Worm (Caenorhabditis elegans) whole organism, L4 larva: Measurements from ENCODE around the gene C06G1.1.

Source experiments
- D1046.2 ChIP-seq: fragments of 200-800 bp; sonication (Bioruptor generic); IDR thresholded peaks from 2 replicates; pipeline ENCODE4 v1.3.6; 2022; ENCODE audit warnings: missing genetic modification characterization, missing compliant biosample characterization
- F10B5.3 ChIP-seq: sonication (generic microtip); optimal IDR thresholded peaks from 2 replicates; lab custom pipeline; 2016; ENCODE audit warnings: mild to moderate bottlenecking, missing genetic modification characterization, missing compliant biosample characterization
- F37D6.2 ChIP-seq: sonication (generic microtip); optimal IDR thresholded peaks from 2 replicates; lab custom pipeline; 2016; ENCODE audit warnings: mild to moderate bottlenecking, missing genetic modification characterization, missing compliant biosample characterization
- F49E8.2 ChIP-seq: sonication (generic microtip); optimal IDR thresholded peaks from 2 replicates; lab custom pipeline; 2016; ENCODE audit warnings: missing compliant biosample characterization, mild to moderate bottlenecking, missing genetic modification characterization, borderline replicate concordance
- T20F7.1 ChIP-seq: fragments of 200-800 bp; sonication (Bioruptor generic); optimal IDR thresholded peaks from 2 replicates; lab custom pipeline; 2018; ENCODE audit warnings: mild to moderate bottlenecking, missing genetic modification characterization, missing compliant biosample characterization
- ZK337.2 ChIP-seq: fragments of 200-800 bp; sonication (Bioruptor generic); IDR thresholded peaks from 2 replicates; pipeline ENCODE4 v1.3.6; 2022; ENCODE audit warnings: missing genetic modification reagents, missing genetic modification characterization, missing compliant biosample characterization
- ZK546.5 ChIP-seq, 2 experiments: sonication (generic microtip); optimal IDR thresholded peaks; 2 replicates each; lab custom pipeline; 2017; ENCODE audit warnings: missing biosample characterization in 2 of 2, missing genetic modification characterization in 2 of 2
- ceh-28 ChIP-seq: fragments of 150-350 bp; optimal IDR thresholded peaks from 2 replicates; lab custom pipeline; 2014; ENCODE audit warnings: missing biosample characterization, missing genetic modification reagents, missing genetic modification characterization
- ceh-32 ChIP-seq: sonication (generic microtip); optimal IDR thresholded peaks from 2 replicates; lab custom pipeline; 2016; ENCODE audit warnings: mild to moderate bottlenecking, missing genetic modification characterization, missing compliant biosample characterization; ENCODE audit not compliant: poor library complexity
- ceh-44 ChIP-seq: fragments of 200-800 bp; sonication (Bioruptor generic); IDR thresholded peaks from 2 replicates; pipeline ENCODE4 v1.3.6; 2022; ENCODE audit warnings: missing genetic modification reagents, missing genetic modification characterization, missing compliant biosample characterization
- ceh-62 ChIP-seq: sonication (generic microtip); optimal IDR thresholded peaks from 2 replicates; lab custom pipeline; 2017; ENCODE audit warnings: missing biosample characterization, missing genetic modification characterization
- daf-19 ChIP-seq: fragments of 200-800 bp; sonication (Bioruptor generic); conservative IDR thresholded peaks from 2 replicates; pipeline ENCODE4 v1.3.6; 2022; ENCODE audit warnings: missing genetic modification characterization, missing compliant biosample characterization
- dmd-6 ChIP-seq: fragments of 200-800 bp; sonication (Bioruptor generic); IDR thresholded peaks from 2 replicates; pipeline ENCODE4 v1.3.6; 2022; ENCODE audit warnings: missing genetic modification reagents, missing genetic modification characterization, missing compliant biosample characterization
- dmd-9 ChIP-seq: fragments of 200-800 bp; sonication (Bioruptor generic); IDR thresholded peaks from 2 replicates; pipeline ENCODE4 v1.3.6; 2022; ENCODE audit warnings: missing genetic modification reagents, missing genetic modification characterization, missing compliant biosample characterization
- dve-1 ChIP-seq: sonication (generic microtip); optimal IDR thresholded peaks from 2 replicates; lab custom pipeline; 2017; ENCODE audit warnings: antibody characterized with exemption, mild to moderate bottlenecking, missing genetic modification characterization, missing compliant biosample characterization; ENCODE audit not compliant: insufficient read depth
- egl-43 ChIP-seq: fragments of 200-800 bp; sonication (Bioruptor generic); IDR thresholded peaks from 2 replicates; pipeline ENCODE4 v1.3.6; 2022; ENCODE audit warnings: missing genetic modification reagents, missing genetic modification characterization, missing compliant biosample characterization
- fos-1 ChIP-seq: fragments of 150-350 bp; optimal IDR thresholded peaks from 2 replicates; lab custom pipeline; 2014; ENCODE audit warnings: missing biosample characterization, missing genetic modification characterization
- hlh-11 ChIP-seq: fragments of 200-800 bp; sonication (Bioruptor generic); optimal IDR thresholded peaks from 2 replicates; lab custom pipeline; 2018; ENCODE audit warnings: mild to moderate bottlenecking, missing genetic modification characterization, missing compliant biosample characterization
- jun-1 ChIP-seq: fragments of 150-350 bp; optimal IDR thresholded peaks from 2 replicates; lab custom pipeline; 2014; ENCODE audit warnings: missing biosample characterization, missing genetic modification reagents, missing genetic modification characterization
- lim-7 ChIP-seq: fragments of 200-800 bp; sonication (Bioruptor generic); IDR thresholded peaks from 2 replicates; pipeline ENCODE4 v1.3.6; 2022; ENCODE audit warnings: missing genetic modification characterization, missing compliant biosample characterization
- lin-1 ChIP-seq: fragments of 200-800 bp; sonication (Bioruptor generic); IDR thresholded peaks from 2 replicates; pipeline ENCODE4 v1.3.6; 2022; ENCODE audit warnings: missing genetic modification reagents, missing genetic modification characterization, missing compliant biosample characterization
- lin-15B ChIP-seq: fragments of 150-350 bp; sonication (generic microtip); optimal IDR thresholded peaks from 3 replicates; lab custom pipeline; 2014; ENCODE audit warnings: missing biosample characterization, missing genetic modification characterization
- lin-38 ChIP-seq: fragments of 200-800 bp; sonication (Bioruptor generic); IDR thresholded peaks from 2 replicates; pipeline ENCODE4 v1.3.6; 2022; ENCODE audit warnings: missing genetic modification reagents, missing genetic modification characterization, missing compliant biosample characterization
- lsy-2 ChIP-seq, 2 experiments: fragments of 150-350 bp in 1 of 2; sonication (generic microtip) in 1 of 2; optimal IDR thresholded peaks; 2 replicates each; lab custom pipeline; 2014 to 2017; ENCODE audit warnings: missing biosample characterization in 2 of 2, missing genetic modification characterization in 2 of 2
- mdl-1 ChIP-seq, 2 experiments: fragments of 150-350 bp in 1 of 2; sonication (generic microtip) in 1 of 2; optimal IDR thresholded peaks; 2 replicates each; lab custom pipeline; 2014 to 2017; ENCODE audit warnings: missing biosample characterization in 2 of 2, missing genetic modification characterization in 2 of 2
- mdt-29 ChIP-seq: fragments of 200-800 bp; sonication (Bioruptor generic); IDR thresholded peaks from 2 replicates; pipeline ENCODE4 v1.3.6; 2022; ENCODE audit warnings: missing genetic modification reagents, missing genetic modification characterization, missing compliant biosample characterization
- mep-1 ChIP-seq: fragments of 150-350 bp; sonication (generic microtip); optimal IDR thresholded peaks from 3 replicates; lab custom pipeline; 2014; ENCODE audit warnings: missing biosample characterization, missing genetic modification characterization
- mes-2 ChIP-seq: sonication (generic microtip); optimal IDR thresholded peaks from 2 replicates; lab custom pipeline; 2016; ENCODE audit warnings: missing genotype, mild to moderate bottlenecking, missing genetic modification characterization, missing compliant biosample characterization; ENCODE audit not compliant: poor library complexity, severe bottlenecking
- mxl-3 ChIP-seq: fragments of 200-800 bp; sonication (Bioruptor generic); optimal IDR thresholded peaks from 2 replicates; lab custom pipeline; 2018; ENCODE audit warnings: mild to moderate bottlenecking, missing genetic modification characterization, missing compliant biosample characterization
- nhr-10 ChIP-seq: fragments of 150-350 bp; optimal IDR thresholded peaks from 2 replicates; lab custom pipeline; 2014; ENCODE audit warnings: missing biosample characterization, missing genetic modification characterization
- nhr-102 ChIP-seq: sonication (generic microtip); optimal IDR thresholded peaks from 2 replicates; lab custom pipeline; 2016; ENCODE audit warnings: mild to moderate bottlenecking, missing genetic modification characterization, moderate library complexity, missing compliant biosample characterization
- nhr-11 ChIP-seq: fragments of 150-350 bp; optimal IDR thresholded peaks from 2 replicates; lab custom pipeline; 2014; ENCODE audit warnings: missing biosample characterization, missing genetic modification characterization
- nhr-111 ChIP-seq: fragments of 200-800 bp; sonication (Bioruptor generic); optimal IDR thresholded peaks from 2 replicates; lab custom pipeline; 2018; ENCODE audit warnings: mild to moderate bottlenecking, missing genetic modification characterization, missing compliant biosample characterization
- nhr-237 ChIP-seq: sonication (generic microtip); optimal IDR thresholded peaks from 2 replicates; lab custom pipeline; 2017; ENCODE audit warnings: missing biosample characterization, missing genetic modification characterization
- nhr-42 ChIP-seq: fragments of 200-800 bp; sonication (Bioruptor generic); IDR thresholded peaks from 2 replicates; pipeline ENCODE4 v1.3.6; 2022; ENCODE audit warnings: missing genetic modification characterization, missing compliant biosample characterization
- nhr-48 ChIP-seq: sonication (generic microtip); optimal IDR thresholded peaks from 2 replicates; lab custom pipeline; 2016; ENCODE audit warnings: mild to moderate bottlenecking, missing genetic modification characterization, missing compliant biosample characterization
- nhr-76 ChIP-seq: fragments of 150-350 bp; optimal IDR thresholded peaks from 2 replicates; lab custom pipeline; 2014; ENCODE audit warnings: missing biosample characterization, missing genetic modification characterization
- nhr-77 ChIP-seq: fragments of 150-350 bp; optimal IDR thresholded peaks from 2 replicates; lab custom pipeline; 2014; ENCODE audit warnings: missing biosample characterization, missing genetic modification characterization
- php-3 ChIP-seq: fragments of 200-800 bp; sonication (Bioruptor generic); IDR thresholded peaks from 2 replicates; pipeline ENCODE4 v1.3.6; 2022; ENCODE audit warnings: missing genetic modification reagents, missing genetic modification characterization, missing compliant biosample characterization
- rbr-2 ChIP-seq: sonication (generic microtip); optimal IDR thresholded peaks from 2 replicates; lab custom pipeline; 2016; ENCODE audit warnings: missing genotype, missing genetic modification characterization, missing compliant biosample characterization
- saeg-2 ChIP-seq: fragments of 200-800 bp; sonication (Bioruptor generic); IDR thresholded peaks from 2 replicates; pipeline ENCODE4 v1.3.6; 2022; ENCODE audit warnings: missing genetic modification reagents, missing genetic modification characterization, missing compliant biosample characterization
- set-16 ChIP-seq: fragments of 200-800 bp; sonication (Bioruptor generic); IDR thresholded peaks from 2 replicates; pipeline ENCODE4 v1.3.6; 2022; ENCODE audit warnings: missing genetic modification reagents, missing genetic modification characterization, missing compliant biosample characterization
- skn-1 ChIP-seq: fragments of 150-350 bp; optimal IDR thresholded peaks from 2 replicates; lab custom pipeline; 2014; ENCODE audit warnings: missing biosample characterization, missing genetic modification characterization
- snpc-1.2 ChIP-seq: fragments of 200-800 bp; sonication (Bioruptor generic); IDR thresholded peaks from 2 replicates; pipeline ENCODE4 v1.3.6; 2022; ENCODE audit warnings: missing genetic modification reagents, missing genetic modification characterization, missing compliant biosample characterization
- unc-39 ChIP-seq: sonication (generic microtip); optimal IDR thresholded peaks from 2 replicates; lab custom pipeline; 2017; ENCODE audit warnings: missing biosample characterization, missing genetic modification characterization
- vab-7 ChIP-seq: fragments of 200-800 bp; sonication (Bioruptor generic); IDR thresholded peaks from 2 replicates; pipeline ENCODE4 v1.3.6; 2022; ENCODE audit warnings: missing genetic modification reagents, missing genetic modification characterization, missing compliant biosample characterization
- zfp-2 ChIP-seq: sonication (generic microtip); optimal IDR thresholded peaks from 2 replicates; lab custom pipeline; 2016; ENCODE audit warnings: mild to moderate bottlenecking, missing genetic modification characterization, missing compliant biosample characterization
- zfp-3 ChIP-seq: fragments of 200-800 bp; sonication (Bioruptor generic); conservative IDR thresholded peaks from 2 replicates; pipeline ENCODE4 v1.3.6; 2022; ENCODE audit warnings: missing genetic modification reagents, missing genetic modification characterization, missing compliant biosample characterization
- zip-11 ChIP-seq: fragments of 200-800 bp; sonication (Bioruptor generic); IDR thresholded peaks from 2 replicates; pipeline ENCODE4 v1.3.6; 2022; ENCODE audit warnings: missing genetic modification characterization, missing compliant biosample characterization
- zip-2 ChIP-seq: fragments of 150-350 bp; optimal IDR thresholded peaks from 2 replicates; lab custom pipeline; 2014; ENCODE audit warnings: missing biosample characterization, missing genetic modification characterization
- ztf-11 ChIP-seq: fragments of 150-350 bp; optimal IDR thresholded peaks from 2 replicates; lab custom pipeline; 2014; ENCODE audit warnings: missing biosample characterization, missing genetic modification characterization

The C06G1.1 gene

DNA sequence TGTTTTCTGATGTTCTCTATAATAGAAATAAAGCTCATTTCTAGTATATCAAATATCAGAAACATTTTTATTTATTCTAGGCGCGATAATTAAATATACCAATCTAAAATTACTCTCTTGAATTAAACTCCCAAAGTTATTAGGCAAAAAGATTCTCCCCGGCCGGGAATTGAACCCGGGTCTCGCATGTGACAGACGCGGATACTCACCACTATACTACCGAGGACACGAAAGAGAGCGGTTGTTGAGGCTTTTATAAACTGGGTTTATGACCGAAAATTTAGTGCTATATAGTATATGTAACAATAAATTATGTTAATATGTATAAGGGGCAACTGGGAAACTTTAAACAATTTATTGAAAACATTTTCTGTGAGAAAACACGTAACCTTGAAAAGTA, 28.6 kb upstream of the C06G1.1 start (continued):
- TF ChIP-seq dmd-9 (peak; percentile 49; the same call in 1 of the 2 replicates), nhr-77 (tag; lab: Kevin White, UChicago) (peak; percentile 41), F49E8.2 (tag; lab: Kevin White, UChicago) (peak; percentile 57), vab-7 (GFP tag; lab: Robert Waterston, UW) (peak; percentile 79), set-16 (no peak), nhr-237 (tag; lab: Kevin White, UChicago) (no peak), jun-1 (tag; lab: Kevin White, UChicago) (no peak), zip-11 (0 out of 2 replicates have a peak, but pooled peaks have one; percentile 69), unc-39 (no peak), nhr-11 (tag; lab: Kevin White, UChicago) (no peak), nhr-111 (no peak), nhr-76 (tag; lab: Kevin White, UChicago) (no peak), mxl-3 (peak; percentile 56), dve-1 (tag; lab: Kevin White, UChicago) (peak; percentile 60), nhr-102 (peak; percentile 69), dmd-6 (peak; percentile 65), F10B5.3 (tag; lab: Kevin White, UChicago) (no peak), zip-2 (no peak), mep-1 (tag; lab: Kevin White, UChicago) (peak; percentile 76), lin-15B (no peak), snpc-1.2 (peak; percentile 88), ZK546.5 (tag; optimal IDR thresholded peaks at IDR 0.05; lab: Kevin White, UChicago) (no peak), nhr-10 (tag; lab: Kevin White, UChicago) (no peak), mdt-29 (peak; percentile 54; the same call in 1 of the 2 replicates), ZK337.2 (GFP tag; lab: Robert Waterston, UW) (0 out of 2 replicates have a peak, but pooled peaks have one; percentile 48), D1046.2 (GFP tag; lab: Robert Waterston, UW) (0 out of 2 replicates have a peak, but pooled peaks have one; percentile 64), hlh-11 (peak; percentile 56), ztf-11 (no peak), zfp-3 (GFP tag; lab: Robert Waterston, UW) (peak; percentile 61; the same call in 1 of the 2 replicates), rbr-2 (tag; lab: Kevin White, UChicago) (peak; percentile 56), saeg-2 (GFP tag; lab: Robert Waterston, UW) (peak; percentile 62; the same call in 1 of the 2 replicates), ceh-62 (tag; lab: Kevin White, UChicago) (no peak), daf-19 (GFP tag; lab: Robert Waterston, UW) (peak; percentile 79), php-3 (GFP tag; lab: Robert Waterston, UW) (peak; percentile 47; the same call in 1 of the 2 replicates), ceh-28 (tag; lab: Kevin White, UChicago) (no peak), ceh-44 (GFP tag; lab: Robert Waterston, UW) (0 out of 2 replicates have a peak, but pooled peaks have one; percentile 3), mes-2 (tag; lab: Kevin White, UChicago) (peak; percentile 78), mdl-1 (tag; optimal IDR thresholded peaks at IDR 0.05; lab: Kevin White, UChicago) (peak in 1 of 2 experiments; percentile 51), zfp-2 (tag; lab: Kevin White, UChicago) (peak; percentile 46), fos-1 (tag; lab: Kevin White, UChicago) (no peak), F37D6.2 (tag; lab: Kevin White, UChicago) (peak; percentile 31), lin-38 (GFP tag; lab: Robert Waterston, UW) (no peak; the same call in 1 of the 2 replicates), skn-1 (no peak), T20F7.1 (GFP tag; lab: Kevin White, UChicago) (peak; percentile 69), lin-1 (GFP tag; lab: Robert Waterston, UW) (peak; percentile 73), ceh-32 (tag; lab: Kevin White, UChicago) (peak; percentile 8), lsy-2 (tag; optimal IDR thresholded peaks at IDR 0.05; lab: Kevin White, UChicago) (peak in 1 of 2 experiments; percentile 57), nhr-42 (peak; percentile 56; the same call in 1 of the 2 replicates), nhr-48 (tag; lab: Kevin White, UChicago) (peak; percentile 54), egl-43 (peak; percentile 78), lim-7 (GFP tag; lab: Robert Waterston, UW) (peak; percentile 82)
